Fruit fly (Drosophila melanogaster) whole organism: ENCODE results near the gene CG8539.

Experiments
- Dll ChIP-seq: fragments of >200 bp; optimal IDR thresholded peaks from 2 replicates; lab custom pipeline; 2017
- EcR ChIP-seq, 2 experiments: fragments of >200 bp; optimal IDR thresholded peaks; 2 replicates each; lab custom pipeline; 2017; ENCODE audit warnings: missing biosample characterization in 2 of 2, missing genetic modification characterization in 2 of 2, missing genetic modification reagents in 2 of 2
- pan ChIP-seq: fragments of >200 bp; optimal IDR thresholded peaks from 2 replicates; lab custom pipeline; 2017
- psq ChIP-seq: fragments of >200 bp; optimal IDR thresholded peaks from 2 replicates; lab custom pipeline; 2017
- usp ChIP-seq: fragments of >200 bp; optimal IDR thresholded peaks from 2 replicates; lab custom pipeline; 2017; ENCODE audit warnings: missing biosample characterization, missing genetic modification characterization, mixed read lengths

DNA sequence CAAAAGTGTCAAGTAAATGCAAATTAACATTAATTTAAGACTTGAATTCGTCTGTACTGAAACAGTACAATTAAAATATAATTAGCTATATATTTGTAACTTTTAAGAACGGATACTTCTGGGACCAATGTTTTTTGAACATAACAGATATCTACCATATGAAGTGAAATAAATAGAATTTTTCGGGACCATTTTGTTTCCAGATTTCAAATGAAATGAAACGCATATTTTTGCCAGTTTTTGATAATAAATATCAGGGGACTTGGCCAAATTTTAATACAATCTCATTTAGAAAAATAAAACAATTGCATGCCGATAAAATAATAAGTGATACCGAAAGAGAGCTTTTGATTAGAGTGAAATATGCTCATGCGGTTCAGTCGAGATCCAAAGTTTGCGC is 13.0 kb downstream of the CG8539 start, which contains the start of gene mthl6:
- TF ChIP-seq psq (lab: Kevin White, UChicago) = no peak
- no peak for TF ChIP-seq EcR (GFP tag; optimal IDR thresholded peaks at IDR 0.05; lab: Kevin White, UChicago)
- no peak for TF ChIP-seq usp (GFP tag; lab: Kevin White, UChicago)
- no peak for TF ChIP-seq pan (lab: Kevin White, UChicago)
- TF ChIP-seq Dll (lab: Kevin White, UChicago) = no peak
